Fruit fly (Drosophila melanogaster) whole organism, embryonic: ENCODE measurements around the gene Doa.

Experiments used
- Bdp1 ChIP-seq: fragments of 200-800 bp; sonication (Bioruptor generic); optimal IDR thresholded peaks from 3 replicates; lab custom pipeline; 2016; ENCODE audit warnings: missing biosample characterization, missing genetic modification characterization
- C15 ChIP-seq: fragments of 200-800 bp; sonication (Bioruptor generic); IDR thresholded peaks from 3 replicates; pipeline ENCODE4 v1.3.6; 2022; ENCODE audit warnings: missing biosample characterization, missing genetic modification characterization
- CG10959 ChIP-seq: fragments of 200-800 bp; sonication (Bioruptor generic); IDR thresholded peaks from 2 replicates; pipeline ENCODE4 v1.3.6; 2022; ENCODE audit warnings: missing biosample characterization, missing genetic modification characterization
- CG12391 ChIP-seq: fragments of 200-800 bp; sonication (Bioruptor generic); optimal IDR thresholded peaks from 3 replicates; lab custom pipeline; 2018; ENCODE audit warnings: missing biosample characterization, mild to moderate bottlenecking, missing genetic modification characterization, moderate library complexity
- CG16863 ChIP-seq: fragments of 200-800 bp; sonication (Bioruptor generic); optimal IDR thresholded peaks from 3 replicates; lab custom pipeline; 2016; ENCODE audit warnings: missing biosample characterization, missing genetic modification characterization
- CG3163 ChIP-seq: fragments of 200-800 bp; sonication (Bioruptor generic); optimal IDR thresholded peaks from 3 replicates; lab custom pipeline; 2016; ENCODE audit warnings: missing biosample characterization, missing genetic modification characterization
- CG32532 ChIP-seq: fragments of 200-800 bp; sonication (Bioruptor generic); IDR thresholded peaks from 2 replicates; pipeline ENCODE4 v1.3.6; 2022; ENCODE audit warnings: missing biosample characterization, missing genetic modification characterization
- CG3281 ChIP-seq: fragments of 200-800 bp; sonication (Bioruptor generic); optimal IDR thresholded peaks from 3 replicates; lab custom pipeline; 2017; ENCODE audit warnings: missing biosample characterization, mild to moderate bottlenecking, missing genetic modification characterization
- CG34224 ChIP-seq: fragments of 200-800 bp; sonication (Bioruptor generic); IDR thresholded peaks from 3 replicates; pipeline ENCODE4 v1.3.6; 2022; ENCODE audit warnings: missing biosample characterization, missing genetic modification characterization; ENCODE audit not compliant: partially characterized antibody
- CG4360 ChIP-seq: fragments of 200-800 bp; sonication (Bioruptor generic); IDR thresholded peaks from 2 replicates; pipeline ENCODE4 v1.3.6; 2022; ENCODE audit warnings: missing biosample characterization, missing genetic modification characterization
- CG5245 ChIP-seq: fragments of 200-800 bp; sonication (Bioruptor generic); optimal IDR thresholded peaks from 3 replicates; lab custom pipeline; 2016; ENCODE audit warnings: missing biosample characterization, missing genetic modification characterization
- CG6272 ChIP-seq: fragments of 200-800 bp; sonication (Bioruptor generic); IDR thresholded peaks from 2 replicates; pipeline ENCODE4 v1.3.6; 2022; ENCODE audit warnings: missing biosample characterization, missing genetic modification characterization
- CG7786 ChIP-seq: fragments of 200-800 bp; sonication (Bioruptor generic); optimal IDR thresholded peaks from 2 replicates; lab custom pipeline; 2016; ENCODE audit warnings: missing biosample characterization, missing genetic modification characterization
- CG7839 ChIP-seq: fragments of 200-800 bp; sonication (Bioruptor generic); optimal IDR thresholded peaks from 3 replicates; lab custom pipeline; 2018; ENCODE audit warnings: missing biosample characterization, mild to moderate bottlenecking, missing genetic modification characterization, moderate library complexity
- CG9437 ChIP-seq: fragments of 200-800 bp; sonication (Bioruptor generic); optimal IDR thresholded peaks from 2 replicates; lab custom pipeline; 2018; ENCODE audit warnings: missing biosample characterization, mild to moderate bottlenecking, missing genetic modification characterization
- CG9797 ChIP-seq: fragments of 200-800 bp; sonication (Bioruptor generic); optimal IDR thresholded peaks from 3 replicates; lab custom pipeline; 2018; ENCODE audit warnings: missing biosample characterization, mild to moderate bottlenecking, missing genetic modification characterization
- Doc3 ChIP-seq: fragments of 200-800 bp; sonication (Bioruptor generic); IDR thresholded peaks from 3 replicates; pipeline ENCODE4 v1.3.6; 2022; ENCODE audit warnings: missing biosample characterization, missing genetic modification characterization; ENCODE audit not compliant: partially characterized antibody
- Ets97D ChIP-seq: fragments of 200-800 bp; sonication (Bioruptor generic); optimal IDR thresholded peaks from 3 replicates; lab custom pipeline; 2016; ENCODE audit warnings: missing biosample characterization, missing genetic modification characterization
- GATAe ChIP-seq: fragments of 200-800 bp; sonication (Bioruptor generic); conservative IDR thresholded peaks from 2 replicates; pipeline ENCODE4 v1.3.6; 2022; ENCODE audit warnings: missing biosample characterization, missing genetic modification characterization
- Gug ChIP-seq: fragments of 200-800 bp; sonication (Bioruptor generic); IDR thresholded peaks from 4 replicates; pipeline ENCODE4 v1.3.6; 2022; ENCODE audit warnings: missing biosample characterization, missing genetic modification characterization
- HmgZ ChIP-seq: fragments of 200-800 bp; sonication (Bioruptor generic); optimal IDR thresholded peaks from 2 replicates; lab custom pipeline; 2018; ENCODE audit warnings: missing biosample characterization, mild to moderate bottlenecking, missing genetic modification characterization
- Kr ChIP-seq: fragments of 200-800 bp; sonication (Bioruptor generic); optimal IDR thresholded peaks from 2 replicates; lab custom pipeline; 2017; ENCODE audit warnings: missing biosample characterization, mild to moderate bottlenecking, missing genetic modification characterization
- Med ChIP-seq: fragments of 200-800 bp; sonication (Bioruptor generic); peaks from one replicate; lab custom pipeline; 2016; ENCODE audit warnings: missing biosample characterization, missing genetic modification characterization, mild to moderate bottlenecking, inconsistent platforms, moderate library complexity
- Nf-YA ChIP-seq: fragments of 200-800 bp; sonication (Bioruptor generic); IDR thresholded peaks from 2 replicates; pipeline ENCODE4 v1.3.6; 2022; ENCODE audit warnings: missing biosample characterization, missing genetic modification characterization
- Opbp ChIP-seq: fragments of 200-800 bp; sonication (Bioruptor generic); IDR thresholded peaks from 3 replicates; pipeline ENCODE4 v1.3.6; 2022; ENCODE audit warnings: missing biosample characterization, missing genetic modification characterization; ENCODE audit not compliant: partially characterized antibody
- Spps ChIP-seq: fragments of 200-800 bp; sonication (Bioruptor generic); optimal IDR thresholded peaks from 2 replicates; lab custom pipeline; 2018; ENCODE audit warnings: missing biosample characterization, mild to moderate bottlenecking, missing genetic modification characterization
- Xrp1 ChIP-seq: fragments of 200-800 bp; sonication (Bioruptor generic); IDR thresholded peaks from 2 replicates; pipeline ENCODE4 v1.3.6; 2022; ENCODE audit warnings: missing biosample characterization, missing genetic modification characterization
- bigmax ChIP-seq: fragments of 200-800 bp; sonication (Bioruptor generic); optimal IDR thresholded peaks from 2 replicates; lab custom pipeline; 2018; ENCODE audit warnings: missing biosample characterization, mild to moderate bottlenecking, missing genetic modification characterization
- chn ChIP-seq: fragments of 200-800 bp; sonication (Bioruptor generic); optimal IDR thresholded peaks from 2 replicates; lab custom pipeline; 2016; ENCODE audit warnings: missing biosample characterization, missing genetic modification characterization
- ci ChIP-seq: fragments of 200-800 bp; sonication (Bioruptor generic); IDR thresholded peaks from 3 replicates; pipeline ENCODE4 v1.3.6; 2022; ENCODE audit warnings: missing biosample characterization, missing genetic modification characterization
- dmrt11E ChIP-seq: fragments of 200-800 bp; sonication (Bioruptor generic); optimal IDR thresholded peaks from 3 replicates; lab custom pipeline; 2018; ENCODE audit warnings: missing biosample characterization, mild to moderate bottlenecking, missing genetic modification characterization, moderate library complexity
- dpn ChIP-seq, 2 experiments: fragments of 200-800 bp; sonication (Bioruptor generic); optimal IDR thresholded peaks; 3 replicates each; lab custom pipeline; 2016; ENCODE audit warnings: missing biosample characterization in 2 of 2, missing genetic modification characterization in 2 of 2
- exex ChIP-seq: fragments of 200-800 bp; sonication (Bioruptor generic); optimal IDR thresholded peaks from 4 replicates; lab custom pipeline; 2018; ENCODE audit warnings: missing biosample characterization, mild to moderate bottlenecking, missing genetic modification characterization, moderate library complexity
- eyg ChIP-seq: fragments of 200-800 bp; sonication (Bioruptor generic); optimal IDR thresholded peaks from 3 replicates; lab custom pipeline; 2016; ENCODE audit warnings: missing biosample characterization, missing genetic modification characterization
- gsb ChIP-seq: fragments of 200-800 bp; sonication (Bioruptor generic); IDR thresholded peaks from 2 replicates; pipeline ENCODE4 v1.3.6; 2022; ENCODE audit warnings: missing biosample characterization, missing genetic modification characterization
- h ChIP-seq: fragments of >200 bp; optimal IDR thresholded peaks from 2 replicates; lab custom pipeline; 2017
- hkb ChIP-seq, 2 experiments: fragments of 200-800 bp in 1 of 2; fragments of >200 bp in 1 of 2; sonication (Bioruptor generic) in 1 of 2; IDR thresholded peaks in 1 of 2; optimal IDR thresholded peaks in 1 of 2; 2 replicates each; pipeline versions ENCODE4 v1.3.6 to Lab custom; 2017 to 2022; ENCODE audit warnings: missing biosample characterization in 1 of 2, missing genetic modification characterization in 1 of 2
- inv ChIP-seq: fragments of 200-800 bp; sonication (Bioruptor generic); IDR thresholded peaks from 2 replicates; pipeline ENCODE4 v1.3.6; 2022; ENCODE audit warnings: missing biosample characterization, missing genetic modification characterization; ENCODE audit not compliant: partially characterized antibody
- mirr ChIP-seq: fragments of 200-800 bp; sonication (Bioruptor generic); optimal IDR thresholded peaks from 3 replicates; lab custom pipeline; 2018; ENCODE audit warnings: missing biosample characterization, mild to moderate bottlenecking, missing genetic modification characterization
- repo ChIP-seq: fragments of 200-800 bp; sonication (Bioruptor generic); optimal IDR thresholded peaks from 2 replicates; lab custom pipeline; 2016; ENCODE audit warnings: missing biosample characterization, missing genetic modification characterization
- rib ChIP-seq: fragments of 200-800 bp; sonication (Bioruptor generic); IDR thresholded peaks from 2 replicates; pipeline ENCODE4 v1.3.6; 2022; ENCODE audit warnings: missing biosample characterization, missing genetic modification characterization
- ro ChIP-seq: fragments of 200-800 bp; sonication (Bioruptor generic); IDR thresholded peaks from 2 replicates; pipeline ENCODE4 v1.3.6; 2022; ENCODE audit warnings: missing biosample characterization, missing genetic modification characterization
- sd ChIP-seq: fragments of 200-800 bp; sonication (Bioruptor generic); optimal IDR thresholded peaks from 3 replicates; lab custom pipeline; 2018; ENCODE audit warnings: missing biosample characterization, mild to moderate bottlenecking, missing genetic modification characterization, moderate library complexity
- sens ChIP-seq: fragments of 200-800 bp; sonication (Bioruptor generic); peaks from one replicate; lab custom pipeline; 2016; ENCODE audit warnings: missing biosample characterization, missing genetic modification characterization
- vnd ChIP-seq: fragments of 200-800 bp; sonication (Bioruptor generic); IDR thresholded peaks from 3 replicates; pipeline ENCODE4 v1.3.6; 2022; ENCODE audit warnings: missing biosample characterization, missing genetic modification characterization; ENCODE audit not compliant: partially characterized antibody
- vvl ChIP-seq: fragments of 200-800 bp; sonication (Bioruptor generic); IDR thresholded peaks from 2 replicates; pipeline ENCODE4 v1.3.6; 2022; ENCODE audit warnings: missing biosample characterization, missing genetic modification characterization
- wdn ChIP-seq: fragments of 200-800 bp; sonication (Bioruptor generic); IDR thresholded peaks from 2 replicates; pipeline ENCODE4 v1.3.6; 2022; ENCODE audit warnings: missing biosample characterization, missing genetic modification characterization

The Doa gene

dm6 chr3R:28840620-28841019, 47.3 kb upstream of the Doa start:
- TF ChIP-seq CG6272 (GFP tag; lab: Robert Waterston, UW), result no peak
- no peak for TF ChIP-seq bigmax (GFP tag; lab: Kevin White, UChicago)
- no peak for TF ChIP-seq CG3281
- TF ChIP-seq hkb (optimal IDR thresholded peaks at IDR 0.05; lab: Kevin White, UChicago), result no peak
- TF ChIP-seq hkb (GFP tag; IDR thresholded peaks at IDR 0.05; lab: Robert Waterston, UW), result no peak
- no peak for TF ChIP-seq Nf-YA (GFP tag; lab: Robert Waterston, UW)
- no peak for TF ChIP-seq rib (GFP tag; lab: Robert Waterston, UW)
- no peak for TF ChIP-seq Bdp1 (GFP tag; lab: Kevin White, UChicago)
- TF ChIP-seq CG10959 (GFP tag; lab: Robert Waterston, UW), result no peak
- no peak for TF ChIP-seq Gug (GFP tag; lab: Robert Waterston, UW)
- TF ChIP-seq wdn (GFP tag; lab: Robert Waterston, UW), result no peak
- TF ChIP-seq gsb (GFP tag; lab: Robert Waterston, UW), result no peak
- no peak for TF ChIP-seq Spps (tag; lab: Kevin White, UChicago)
- TF ChIP-seq repo (GFP tag; lab: Kevin White, UChicago), result no peak
- TF ChIP-seq Ets97D (GFP tag; lab: Kevin White, UChicago), result no peak
- no peak for TF ChIP-seq Doc3
- no peak for TF ChIP-seq Opbp
- TF ChIP-seq CG9797, result no peak
- TF ChIP-seq CG4360, result no peak
- no peak for TF ChIP-seq CG32532 (GFP tag; lab: Robert Waterston, UW)

dm6 chr3R:28841968-28842367, 45.9 kb upstream of the Doa start:
- peak; percentile 7 for TF ChIP-seq dmrt11E (tag; lab: Kevin White, UChicago)
- TF ChIP-seq Xrp1 (GFP tag; lab: Robert Waterston, UW), result 0 out of 2 replicates have a peak, but pooled peaks have one; percentile 15
- no peak for TF ChIP-seq CG7839 (tag; lab: Kevin White, UChicago)
- TF ChIP-seq sens (GFP tag; lab: Kevin White, UChicago), result peak; percentile 45

DNA sequence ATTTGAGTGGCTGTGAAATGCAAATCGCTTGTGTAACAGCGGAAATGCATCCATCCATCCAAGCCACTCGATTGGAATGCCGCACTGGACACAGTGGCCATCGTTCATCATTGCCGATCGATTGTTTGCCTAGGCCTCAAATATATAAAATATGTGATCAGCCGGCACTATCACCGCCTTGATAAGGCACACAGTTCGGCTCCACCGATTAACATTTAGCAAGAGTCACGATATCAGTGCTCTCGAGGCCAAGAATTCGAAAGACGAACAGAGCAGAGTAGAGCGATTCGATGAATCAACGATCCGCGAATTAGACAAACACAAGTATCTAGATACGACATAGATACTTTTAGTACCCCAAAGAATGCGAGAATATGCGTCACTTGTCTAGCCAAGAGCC, 45.4 kb upstream of the Doa start:
- peak; percentile 45 for TF ChIP-seq mirr (GFP tag; lab: Kevin White, UChicago)
- peak; percentile 84 for TF ChIP-seq sd (tag; lab: Kevin White, UChicago)
- peak; percentile 79 for TF ChIP-seq exex (tag; lab: Kevin White, UChicago)
- TF ChIP-seq Med (GFP tag; lab: Kevin White, UChicago), result peak; percentile 52
- peak; percentile 1 for TF ChIP-seq HmgZ (tag; lab: Kevin White, UChicago)
- TF ChIP-seq GATAe (GFP tag; lab: Robert Waterston, UW), result peak; percentile 51; the same call in 1 of the 2 replicates
- TF ChIP-seq vvl (GFP tag; lab: Robert Waterston, UW), result no peak
- TF ChIP-seq eyg (GFP tag; lab: Kevin White, UChicago), result no peak
- TF ChIP-seq, all 482 proteins: peak for 6

- TF ChIP-seq CG5245 (GFP tag; lab: Kevin White, UChicago) (no peak), vnd (GFP tag; lab: Robert Waterston, UW) (no peak), ro (GFP tag; lab: Robert Waterston, UW) (no peak), CG12391 (tag; lab: Kevin White, UChicago) (no peak), chn (no peak), CG34224 (GFP tag; lab: Robert Waterston, UW) (no peak), Kr (GFP tag; lab: Kevin White, UChicago) (no peak), inv (GFP tag; lab: Robert Waterston, UW) (no peak), CG9437 (GFP tag; lab: Kevin White, UChicago) (no peak), h (lab: Kevin White, UChicago) (no peak), C15 (GFP tag; lab: Robert Waterston, UW) (no peak), dpn (GFP tag; optimal IDR thresholded peaks at IDR 0.05; lab: Kevin White, UChicago) (no peak), Opbp (no peak), CG3163 (GFP tag; lab: Kevin White, UChicago) (no peak), CG7786 (GFP tag; lab: Kevin White, UChicago) (no peak), ci (no peak), CG16863 (GFP tag; lab: Kevin White, UChicago) (no peak)
These were observed 43.9 kb upstream of the Doa start for dm6 chr3R:28843776-28844610.
